Worm (Caenorhabditis elegans): ENCODE results near the gene Y71H10B.1.

DNA sequence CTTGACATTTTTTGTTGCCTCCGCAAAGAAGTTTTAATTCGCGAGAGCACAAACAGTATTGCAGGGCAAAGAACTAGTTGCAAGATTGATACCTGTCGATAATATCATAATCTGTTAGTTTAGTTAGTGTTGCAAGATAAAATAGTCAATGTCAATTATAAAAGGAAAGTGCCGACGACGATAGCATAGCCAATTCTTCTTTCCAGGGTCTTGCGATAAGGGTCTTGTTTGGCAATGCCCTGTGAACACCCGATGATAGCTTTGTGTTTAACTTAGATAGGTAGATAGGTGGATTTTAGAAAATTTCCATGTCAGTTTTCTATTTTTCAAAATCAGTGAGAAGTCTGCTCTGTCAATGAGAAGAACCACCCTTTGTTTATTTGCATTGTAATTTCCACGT is 45.8 kb downstream of the Y71H10B.1 start:
- TF ChIP-seq him-1 (tag; optimal IDR thresholded peaks at IDR 0.05): no peak
- TF ChIP-seq dao-5 (tag; optimal IDR thresholded peaks at IDR 0.05): no peak

Measured in whole organism, L4/young adult.